Fruit fly (Drosophila melanogaster) whole organism, embryonic: ENCODE results near the gene CG12112.

Experiments
- Adf1 ChIP-seq: fragments of 200-800 bp; sonication (Bioruptor generic); IDR thresholded peaks from 2 replicates; pipeline ENCODE4 v1.3.6; 2022; ENCODE audit warnings: missing biosample characterization, missing genetic modification characterization
- CG10366 ChIP-seq: fragments of 200-800 bp; sonication (Bioruptor generic); IDR thresholded peaks from 2 replicates; pipeline ENCODE4 v1.3.6; 2022; ENCODE audit warnings: missing biosample characterization, missing genetic modification characterization
- CG11695 ChIP-seq: fragments of 200-800 bp; sonication (Bioruptor generic); IDR thresholded peaks from 3 replicates; pipeline ENCODE4 v1.3.6; 2022; ENCODE audit warnings: missing biosample characterization, missing genetic modification characterization
- CG12071 ChIP-seq: fragments of 200-800 bp; sonication (Bioruptor generic); optimal IDR thresholded peaks from 3 replicates; lab custom pipeline; 2018; ENCODE audit warnings: missing biosample characterization, mild to moderate bottlenecking, missing genetic modification characterization
- CG13894 ChIP-seq: fragments of 200-800 bp; sonication (Bioruptor generic); optimal IDR thresholded peaks from 3 replicates; lab custom pipeline; 2018; ENCODE audit warnings: missing biosample characterization, mild to moderate bottlenecking, missing genetic modification characterization, moderate library complexity
- CG14014 ChIP-seq: fragments of 200-800 bp; sonication (Bioruptor generic); IDR thresholded peaks from 2 replicates; pipeline ENCODE4 v1.3.6; 2022; ENCODE audit warnings: missing biosample characterization, missing genetic modification characterization
- CG16863 ChIP-seq: fragments of 200-800 bp; sonication (Bioruptor generic); optimal IDR thresholded peaks from 3 replicates; lab custom pipeline; 2016; ENCODE audit warnings: missing biosample characterization, missing genetic modification characterization
- CG17328 ChIP-seq: fragments of 200-800 bp; sonication (Bioruptor generic); IDR thresholded peaks from 2 replicates; pipeline ENCODE4 v1.3.6; 2022; ENCODE audit warnings: missing biosample characterization, missing genetic modification characterization
- CG2678 ChIP-seq: fragments of 200-800 bp; sonication (Bioruptor generic); optimal IDR thresholded peaks from 3 replicates; lab custom pipeline; 2019; ENCODE audit warnings: missing biosample characterization, mild to moderate bottlenecking, missing genetic modification characterization, moderate library complexity
- CG2889 ChIP-seq: fragments of 200-800 bp; sonication (Bioruptor generic); IDR thresholded peaks from 3 replicates; pipeline ENCODE4 v1.3.6; 2022; ENCODE audit warnings: missing biosample characterization, missing genetic modification characterization
- CG3726 ChIP-seq: fragments of 200-800 bp; sonication (Bioruptor generic); IDR thresholded peaks from 3 replicates; pipeline ENCODE4, ENCODE4 v1.3.6; 2022; ENCODE audit warnings: missing biosample characterization, missing genetic modification characterization
- CG6175 ChIP-seq: fragments of 200-800 bp; sonication (Bioruptor generic); IDR thresholded peaks from 3 replicates; pipeline ENCODE4 v1.3.6; 2022; ENCODE audit warnings: missing biosample characterization, missing genetic modification characterization
- CG7963 ChIP-seq: fragments of 200-800 bp; sonication (Bioruptor generic); IDR thresholded peaks from 3 replicates; pipeline ENCODE4 v1.3.6; 2022; ENCODE audit warnings: missing biosample characterization, missing genetic modification characterization; ENCODE audit not compliant: partially characterized antibody
- CG9609 ChIP-seq: fragments of 200-800 bp; sonication (Bioruptor generic); optimal IDR thresholded peaks from 3 replicates; lab custom pipeline; 2016; ENCODE audit warnings: missing biosample characterization, missing genetic modification characterization
- Camta ChIP-seq: fragments of 200-800 bp; sonication (Bioruptor generic); optimal IDR thresholded peaks from 2 replicates; lab custom pipeline; 2016; ENCODE audit warnings: missing biosample characterization, missing genetic modification characterization
- Chrac-16 ChIP-seq: fragments of 200-800 bp; sonication (Bioruptor generic); optimal IDR thresholded peaks from 3 replicates; lab custom pipeline; 2016; ENCODE audit warnings: missing biosample characterization, missing genetic modification characterization
- Dek ChIP-seq: fragments of 200-800 bp; sonication (Bioruptor generic); optimal IDR thresholded peaks from 3 replicates; lab custom pipeline; 2019; ENCODE audit warnings: missing biosample characterization, mild to moderate bottlenecking, missing genetic modification characterization, moderate library complexity
- ERR ChIP-seq: fragments of 200-800 bp; sonication (Bioruptor generic); optimal IDR thresholded peaks from 2 replicates; lab custom pipeline; 2016; ENCODE audit warnings: missing biosample characterization, missing genetic modification characterization
- Elba2 ChIP-seq: fragments of 200-800 bp; sonication (Bioruptor generic); optimal IDR thresholded peaks from 3 replicates; lab custom pipeline; 2016; ENCODE audit warnings: missing biosample characterization, missing genetic modification characterization
- Fer3 ChIP-seq: fragments of 200-800 bp; sonication (Bioruptor generic); optimal IDR thresholded peaks from 2 replicates; lab custom pipeline; 2018; ENCODE audit warnings: missing biosample characterization, mild to moderate bottlenecking, missing genetic modification characterization, moderate library complexity
- Hand ChIP-seq: fragments of 200-800 bp; sonication (Bioruptor generic); optimal IDR thresholded peaks from 2 replicates; lab custom pipeline; 2017; ENCODE audit warnings: mild to moderate bottlenecking, missing biosample characterization, missing genetic modification reagents, missing genetic modification characterization
- Hmr ChIP-seq: fragments of 200-800 bp; sonication (Bioruptor generic); optimal IDR thresholded peaks from 3 replicates; lab custom pipeline; 2017; ENCODE audit warnings: mild to moderate bottlenecking, missing biosample characterization, missing genetic modification reagents, missing genetic modification characterization
- Hr39 ChIP-seq: fragments of >200 bp; optimal IDR thresholded peaks from 2 replicates; lab custom pipeline; 2017
- Mad ChIP-seq: fragments of 200-800 bp; sonication (Bioruptor generic); optimal IDR thresholded peaks from 2 replicates; lab custom pipeline; 2016; ENCODE audit warnings: missing biosample characterization, missing genetic modification characterization
- PHDP ChIP-seq: fragments of 200-800 bp; sonication (Bioruptor generic); optimal IDR thresholded peaks from 3 replicates; lab custom pipeline; 2018; ENCODE audit warnings: missing biosample characterization, mild to moderate bottlenecking, missing genetic modification characterization, moderate library complexity
- Ptx1 ChIP-seq: fragments of 200-800 bp; sonication (Bioruptor generic); IDR thresholded peaks from 2 replicates; pipeline ENCODE4 v1.3.6; 2022; ENCODE audit warnings: missing biosample characterization, missing genetic modification characterization
- Taf1 ChIP-seq: fragments of 200-800 bp; sonication (Bioruptor generic); IDR thresholded peaks from 2 replicates; pipeline ENCODE4 v1.3.6; 2022; ENCODE audit warnings: missing biosample characterization, missing genetic modification characterization
- Tbp ChIP-seq: fragments of >200 bp; optimal IDR thresholded peaks from 2 replicates; lab custom pipeline; 2018; ENCODE audit warnings: missing biosample characterization, missing genetic modification characterization
- al ChIP-seq: fragments of 200-800 bp; sonication (Bioruptor generic); IDR thresholded peaks from 2 replicates; pipeline ENCODE4 v1.3.6; 2022; ENCODE audit warnings: missing biosample characterization, missing genetic modification characterization
- ara ChIP-seq: fragments of 200-800 bp; sonication (Bioruptor generic); IDR thresholded peaks from 2 replicates; pipeline ENCODE4 v1.3.6; 2022; ENCODE audit warnings: missing biosample characterization, missing genetic modification characterization
- bowl ChIP-seq: fragments of 200-800 bp; sonication (Bioruptor generic); IDR thresholded peaks from 2 replicates; pipeline ENCODE4 v1.3.6; 2022; ENCODE audit warnings: missing biosample characterization, missing genetic modification characterization
- chif ChIP-seq, 2 experiments: fragments of 200-800 bp; sonication (Bioruptor generic); optimal IDR thresholded peaks; 3 replicates each; lab custom pipeline; 2016; ENCODE audit warnings: missing biosample characterization in 2 of 2, missing genetic modification characterization in 2 of 2
- chinmo ChIP-seq: fragments of 200-800 bp; sonication (Bioruptor generic); IDR thresholded peaks from 4 replicates; pipeline ENCODE4 v1.3.6; 2022; ENCODE audit warnings: missing biosample characterization, missing genetic modification characterization; ENCODE audit not compliant: partially characterized antibody
- ci ChIP-seq: fragments of 200-800 bp; sonication (Bioruptor generic); IDR thresholded peaks from 3 replicates; pipeline ENCODE4 v1.3.6; 2022; ENCODE audit warnings: missing biosample characterization, missing genetic modification characterization
- cwo ChIP-seq: fragments of 200-800 bp; sonication (Bioruptor generic); optimal IDR thresholded peaks from 3 replicates; lab custom pipeline; 2017; ENCODE audit warnings: missing biosample characterization, missing genetic modification characterization, mild to moderate bottlenecking, moderate library complexity, missing genetic modification reagents
- fd3F ChIP-seq: fragments of 200-800 bp; sonication (Bioruptor generic); optimal IDR thresholded peaks from 2 replicates; lab custom pipeline; 2018; ENCODE audit warnings: missing biosample characterization, mild to moderate bottlenecking, missing genetic modification characterization, moderate library complexity
- fd64A ChIP-seq: fragments of 200-800 bp; sonication (Bioruptor generic); optimal IDR thresholded peaks from 3 replicates; lab custom pipeline; 2018; ENCODE audit warnings: missing biosample characterization, mild to moderate bottlenecking, missing genetic modification characterization
- gfzf ChIP-seq: fragments of 200-800 bp; sonication (Bioruptor generic); optimal IDR thresholded peaks from 2 replicates; lab custom pipeline; 2016; ENCODE audit warnings: missing biosample characterization, mild to moderate bottlenecking, missing genetic modification characterization, moderate library complexity
- gsb ChIP-seq: fragments of 200-800 bp; sonication (Bioruptor generic); IDR thresholded peaks from 2 replicates; pipeline ENCODE4 v1.3.6; 2022; ENCODE audit warnings: missing biosample characterization, missing genetic modification characterization
- gt ChIP-seq: fragments of 200-800 bp; sonication (Bioruptor generic); IDR thresholded peaks from 2 replicates; pipeline ENCODE4 v1.3.6; 2022; ENCODE audit warnings: missing biosample characterization, missing genetic modification characterization
- her ChIP-seq: fragments of 200-800 bp; sonication (Bioruptor generic); optimal IDR thresholded peaks from 2 replicates; lab custom pipeline; 2016; ENCODE audit warnings: missing biosample characterization, missing genetic modification characterization
- hkb ChIP-seq, 2 experiments: fragments of 200-800 bp in 1 of 2; fragments of >200 bp in 1 of 2; sonication (Bioruptor generic) in 1 of 2; IDR thresholded peaks in 1 of 2; optimal IDR thresholded peaks in 1 of 2; 2 replicates each; pipeline versions ENCODE4 v1.3.6 to Lab custom; 2017 to 2022; ENCODE audit warnings: missing biosample characterization in 1 of 2, missing genetic modification characterization in 1 of 2
- insv ChIP-seq, 2 experiments: fragments of 200-800 bp; sonication (Bioruptor generic); optimal IDR thresholded peaks; 3 replicates each; lab custom pipeline; 2016 to 2018; ENCODE audit warnings: missing biosample characterization in 2 of 2, missing genetic modification characterization in 2 of 2
- jumu ChIP-seq: fragments of 200-800 bp; sonication (Bioruptor generic); optimal IDR thresholded peaks from 3 replicates; lab custom pipeline; 2016; ENCODE audit warnings: missing biosample characterization, missing genetic modification characterization
- nerfin-1 ChIP-seq: fragments of 200-800 bp; sonication (Bioruptor generic); optimal IDR thresholded peaks from 3 replicates; lab custom pipeline; 2019; ENCODE audit warnings: missing biosample characterization, mild to moderate bottlenecking, missing genetic modification characterization, moderate library complexity
- org-1 ChIP-seq: fragments of 200-800 bp; sonication (Bioruptor generic); optimal IDR thresholded peaks from 2 replicates; lab custom pipeline; 2017; ENCODE audit warnings: missing biosample characterization, missing genetic modification characterization
- peb ChIP-seq: fragments of 200-800 bp; sonication (Bioruptor generic); IDR thresholded peaks from 2 replicates; pipeline ENCODE4 v1.3.6; 2022; ENCODE audit warnings: missing biosample characterization, missing genetic modification characterization
- pho ChIP-seq: fragments of 200-800 bp; sonication (Bioruptor generic); optimal IDR thresholded peaks from 2 replicates; lab custom pipeline; 2016; ENCODE audit warnings: missing biosample characterization, missing genetic modification characterization
- ranshi ChIP-seq: fragments of 200-800 bp; sonication (Bioruptor generic); IDR thresholded peaks from 2 replicates; pipeline ENCODE4 v1.3.6; 2022; ENCODE audit warnings: missing biosample characterization, missing genetic modification characterization
- schlank ChIP-seq: fragments of 200-800 bp; sonication (Bioruptor generic); optimal IDR thresholded peaks from 2 replicates; lab custom pipeline; 2018; ENCODE audit warnings: missing biosample characterization, mild to moderate bottlenecking, missing genetic modification characterization
- sd ChIP-seq: fragments of 200-800 bp; sonication (Bioruptor generic); optimal IDR thresholded peaks from 3 replicates; lab custom pipeline; 2018; ENCODE audit warnings: missing biosample characterization, mild to moderate bottlenecking, missing genetic modification characterization, moderate library complexity
- toy ChIP-seq: fragments of 200-800 bp; sonication (Bioruptor generic); IDR thresholded peaks from 2 replicates; pipeline ENCODE4 v1.3.6; 2022; ENCODE audit warnings: missing biosample characterization, missing genetic modification characterization

Gene CG12112

dm6 chrX:8542728-8543127, 17.3 kb downstream of the CG12112 start (continued):
- TF ChIP-seq Fer3 (tag; lab: Kevin White, UChicago), result no peak
- TF ChIP-seq ci (GFP tag; lab: Robert Waterston, UW), result no peak
- peak; percentile 14 for TF ChIP-seq cwo
- TF ChIP-seq Tbp (GFP tag; lab: Kevin White, UChicago), result no peak
- peak; percentile 18 for TF ChIP-seq her (GFP tag; lab: Kevin White, UChicago)
- TF ChIP-seq CG10366 (GFP tag; lab: Robert Waterston, UW), result no peak
- peak; percentile 3 for TF ChIP-seq pho (GFP tag; lab: Kevin White, UChicago)
- no peak for TF ChIP-seq CG6175 (GFP tag; lab: Robert Waterston, UW)
- no peak for TF ChIP-seq gfzf
- peak; percentile 33 for TF ChIP-seq PHDP (tag; lab: Kevin White, UChicago)
- no peak for TF ChIP-seq hkb (optimal IDR thresholded peaks at IDR 0.05; lab: Kevin White, UChicago)
- peak; percentile 58 for TF ChIP-seq hkb (GFP tag; IDR thresholded peaks at IDR 0.05; lab: Robert Waterston, UW)
- TF ChIP-seq CG3726 (GFP tag; lab: Robert Waterston, UW), result no peak
- TF ChIP-seq Chrac-16 (GFP tag; lab: Kevin White, UChicago), result no peak
- no peak for TF ChIP-seq Hmr
- no peak for TF ChIP-seq gsb (GFP tag; lab: Robert Waterston, UW)
- no peak for TF ChIP-seq CG9609
- no peak for TF ChIP-seq gt (GFP tag; lab: Robert Waterston, UW)
- TF ChIP-seq CG16863 (GFP tag; lab: Kevin White, UChicago), result peak; percentile 10
- 0 out of 3 replicates have a peak, but pooled peaks have one; percentile 42 for TF ChIP-seq CG2889 (GFP tag; lab: Robert Waterston, UW)
- TF ChIP-seq ara (GFP tag; lab: Robert Waterston, UW), result peak; percentile 44; the same call in 1 of the 2 replicates
- no peak for TF ChIP-seq fd3F (GFP tag; lab: Kevin White, UChicago)
- no peak for TF ChIP-seq Hr39 (lab: Kevin White, UChicago)
- TF ChIP-seq nerfin-1, result no peak
- TF ChIP-seq Hand, result no peak
- no peak for TF ChIP-seq schlank (tag; lab: Kevin White, UChicago)
- TF ChIP-seq chif (GFP tag; optimal IDR thresholded peaks at IDR 0.05; lab: Kevin White, UChicago), result peak; percentile 22 to 34
- no peak for TF ChIP-seq insv (GFP tag; optimal IDR thresholded peaks at IDR 0.05; lab: Kevin White, UChicago)
- peak; percentile 46; the same call in 1 of the 2 replicates for TF ChIP-seq CG14014 (GFP tag; lab: Robert Waterston, UW)
- TF ChIP-seq CG11695 (GFP tag; lab: Robert Waterston, UW), result no peak
- TF ChIP-seq al (GFP tag; lab: Robert Waterston, UW), result no peak
- TF ChIP-seq CG12071 (GFP tag; lab: Kevin White, UChicago), result no peak
- TF ChIP-seq Adf1 (GFP tag; lab: Robert Waterston, UW), result no peak
- TF ChIP-seq CG17328, result 0 out of 2 replicates have a peak, but pooled peaks have one; percentile 35
- TF ChIP-seq ERR (GFP tag; lab: Kevin White, UChicago), result no peak
- no peak for TF ChIP-seq CG2678 (tag; lab: Kevin White, UChicago)
- TF ChIP-seq Mad, result no peak
- TF ChIP-seq chinmo, result no peak
- TF ChIP-seq sd (tag; lab: Kevin White, UChicago), result no peak
- no peak for TF ChIP-seq jumu (GFP tag; lab: Kevin White, UChicago)
- no peak for TF ChIP-seq peb (GFP tag; lab: Robert Waterston, UW)
- peak; percentile 41 for TF ChIP-seq org-1 (GFP tag; lab: Kevin White, UChicago)
- no peak for TF ChIP-seq Elba2 (GFP tag; lab: Kevin White, UChicago)
- no peak for TF ChIP-seq bowl (GFP tag; lab: Robert Waterston, UW)
- no peak for TF ChIP-seq Dek (tag; lab: Kevin White, UChicago)
- no peak for TF ChIP-seq CG7963 (GFP tag; lab: Robert Waterston, UW)
- TF ChIP-seq ranshi (GFP tag; lab: Robert Waterston, UW), result no peak
- TF ChIP-seq Taf1 (GFP tag; lab: Robert Waterston, UW), result no peak
- no peak for TF ChIP-seq fd64A
- no peak for TF ChIP-seq CG13894 (tag; lab: Kevin White, UChicago)
- no peak for TF ChIP-seq Camta (GFP tag; lab: Kevin White, UChicago)
- peak; percentile 49 for TF ChIP-seq Ptx1 (GFP tag; lab: Robert Waterston, UW)
- TF ChIP-seq toy, result no peak
